Fruit fly (Drosophila melanogaster) whole organism, embryonic: ENCODE measurements around the gene mRpL48.

Source experiments
- CG10431 ChIP-seq: fragments of 200-800 bp; sonication (Bioruptor generic); optimal IDR thresholded peaks from 3 replicates; lab custom pipeline; 2018; ENCODE audit warnings: missing biosample characterization, mild to moderate bottlenecking, missing genetic modification characterization
- CG12769 ChIP-seq: fragments of 200-800 bp; sonication (Bioruptor generic); optimal IDR thresholded peaks from 2 replicates; lab custom pipeline; 2019; ENCODE audit warnings: missing biosample characterization, mild to moderate bottlenecking, missing genetic modification characterization, moderate library complexity
- CG14667 ChIP-seq: fragments of 200-800 bp; sonication (Bioruptor generic); IDR thresholded peaks from 2 replicates; pipeline ENCODE4 v1.3.6; 2022; ENCODE audit warnings: missing biosample characterization, missing genetic modification characterization
- CG15011 ChIP-seq: fragments of 200-800 bp; sonication (Bioruptor generic); optimal IDR thresholded peaks from 3 replicates; lab custom pipeline; 2018; ENCODE audit warnings: missing biosample characterization, mild to moderate bottlenecking, missing genetic modification characterization
- CG16779 ChIP-seq: fragments of 200-800 bp; sonication (Bioruptor generic); IDR thresholded peaks from 2 replicates; pipeline ENCODE4 v1.3.6; 2022; ENCODE audit warnings: missing biosample characterization, missing genetic modification characterization
- CG16813 ChIP-seq: fragments of 200-800 bp; sonication (Bioruptor generic); IDR thresholded peaks from 3 replicates; pipeline ENCODE4 v1.3.6; 2022; ENCODE audit warnings: missing biosample characterization, missing genetic modification characterization; ENCODE audit not compliant: partially characterized antibody
- CG18011 ChIP-seq: fragments of 200-800 bp; sonication (Bioruptor generic); optimal IDR thresholded peaks from 2 replicates; lab custom pipeline; 2017; ENCODE audit warnings: missing biosample characterization, missing genetic modification characterization, mild to moderate bottlenecking, moderate library complexity, missing genotype
- CG18599 ChIP-seq: fragments of 200-800 bp; sonication (Bioruptor generic); optimal IDR thresholded peaks from 3 replicates; lab custom pipeline; 2017; ENCODE audit warnings: missing biosample characterization, missing genetic modification characterization, mild to moderate bottlenecking, moderate library complexity, missing genetic modification reagents
- CG2129 ChIP-seq: fragments of 200-800 bp; sonication (Bioruptor generic); IDR thresholded peaks from 2 replicates; pipeline ENCODE4 v1.3.6; 2022; ENCODE audit warnings: missing biosample characterization, missing genetic modification characterization; ENCODE audit not compliant: partially characterized antibody
- CG3065 ChIP-seq: fragments of 200-800 bp; sonication (Bioruptor generic); optimal IDR thresholded peaks from 2 replicates; lab custom pipeline; 2016; ENCODE audit warnings: missing biosample characterization, missing genetic modification characterization
- CG34376 ChIP-seq: fragments of 200-800 bp; sonication (Bioruptor generic); optimal IDR thresholded peaks from 2 replicates; lab custom pipeline; 2018; ENCODE audit warnings: missing biosample characterization, mild to moderate bottlenecking, missing genetic modification characterization
- CG42726 ChIP-seq: fragments of 200-800 bp; sonication (Bioruptor generic); IDR thresholded peaks from 2 replicates; pipeline ENCODE4 v1.3.6; 2022; ENCODE audit warnings: missing biosample characterization, missing genetic modification characterization; ENCODE audit not compliant: partially characterized antibody
- CG6272 ChIP-seq: fragments of 200-800 bp; sonication (Bioruptor generic); IDR thresholded peaks from 2 replicates; pipeline ENCODE4 v1.3.6; 2022; ENCODE audit warnings: missing biosample characterization, missing genetic modification characterization
- CG7271 ChIP-seq: fragments of 200-800 bp; sonication (Bioruptor generic); optimal IDR thresholded peaks from 2 replicates; lab custom pipeline; 2018; ENCODE audit warnings: missing biosample characterization, mild to moderate bottlenecking, missing genetic modification characterization, moderate library complexity
- CG8388 ChIP-seq: fragments of 200-800 bp; sonication (Bioruptor generic); optimal IDR thresholded peaks from 2 replicates; lab custom pipeline; 2019; ENCODE audit warnings: missing biosample characterization, mild to moderate bottlenecking, missing genetic modification characterization, moderate library complexity
- CG9797 ChIP-seq: fragments of 200-800 bp; sonication (Bioruptor generic); optimal IDR thresholded peaks from 3 replicates; lab custom pipeline; 2018; ENCODE audit warnings: missing biosample characterization, mild to moderate bottlenecking, missing genetic modification characterization
- CrebB ChIP-seq: fragments of 200-800 bp; sonication (Bioruptor generic); optimal IDR thresholded peaks from 3 replicates; lab custom pipeline; 2018; ENCODE audit warnings: missing biosample characterization, mild to moderate bottlenecking, missing genetic modification characterization
- Dll ChIP-seq: fragments of 200-800 bp; sonication (Bioruptor generic); IDR thresholded peaks from 4 replicates; pipeline ENCODE4 v1.3.6; 2022; ENCODE audit warnings: missing biosample characterization, missing genetic modification characterization; ENCODE audit not compliant: partially characterized antibody
- Dp ChIP-seq: fragments of 200-800 bp; sonication (Bioruptor generic); optimal IDR thresholded peaks from 2 replicates; lab custom pipeline; 2018; ENCODE audit warnings: missing biosample characterization, mild to moderate bottlenecking, missing genetic modification characterization, moderate library complexity
- E2f2 ChIP-seq: fragments of 200-800 bp; sonication (Bioruptor generic); IDR thresholded peaks from 2 replicates; pipeline ENCODE4 v1.3.6; 2022; ENCODE audit warnings: missing biosample characterization, missing genetic modification characterization
- Eip74EF ChIP-seq, 2 experiments: fragments of 200-800 bp in 1 of 2; fragments of >200 bp in 1 of 2; sonication (Bioruptor generic) in 1 of 2; optimal IDR thresholded peaks; 2 replicates each; lab custom pipeline; 2017 to 2019; ENCODE audit warnings: missing biosample characterization in 2 of 2, missing genetic modification characterization in 2 of 2, mild to moderate bottlenecking in 1 of 2, moderate library complexity in 1 of 2
- GATAe ChIP-seq: fragments of 200-800 bp; sonication (Bioruptor generic); conservative IDR thresholded peaks from 2 replicates; pipeline ENCODE4 v1.3.6; 2022; ENCODE audit warnings: missing biosample characterization, missing genetic modification characterization
- HLH3B ChIP-seq: fragments of 200-800 bp; sonication (Bioruptor generic); IDR thresholded peaks from 2 replicates; pipeline ENCODE4 v1.3.6; 2022; ENCODE audit warnings: missing biosample characterization, missing genetic modification characterization
- HLH4C ChIP-seq: fragments of 200-800 bp; sonication (Bioruptor generic); IDR thresholded peaks from 3 replicates; pipeline ENCODE4 v1.3.6; 2022; ENCODE audit warnings: missing biosample characterization, missing genetic modification characterization; ENCODE audit not compliant: partially characterized antibody
- HLH54F ChIP-seq: fragments of 200-800 bp; sonication (Bioruptor generic); optimal IDR thresholded peaks from 3 replicates; lab custom pipeline; 2016; ENCODE audit warnings: missing biosample characterization, missing genetic modification characterization
- Lim3 ChIP-seq: fragments of 200-800 bp; sonication (Bioruptor generic); IDR thresholded peaks from 2 replicates; pipeline ENCODE4 v1.3.6; 2022; ENCODE audit warnings: missing biosample characterization, missing genetic modification characterization
- Mrtf ChIP-seq: fragments of 200-800 bp; sonication (Bioruptor generic); IDR thresholded peaks from 3 replicates; pipeline ENCODE4 v1.3.6; 2022; ENCODE audit warnings: missing biosample characterization, missing genetic modification characterization
- Myb ChIP-seq: fragments of 200-800 bp; sonication (Bioruptor generic); optimal IDR thresholded peaks from 2 replicates; lab custom pipeline; 2016; ENCODE audit warnings: missing biosample characterization, missing genetic modification characterization
- NK7.1 ChIP-seq: fragments of 200-800 bp; sonication (Bioruptor generic); optimal IDR thresholded peaks from 3 replicates; lab custom pipeline; 2016; ENCODE audit warnings: missing biosample characterization, missing genetic modification characterization
- Opbp ChIP-seq: fragments of 200-800 bp; sonication (Bioruptor generic); IDR thresholded peaks from 3 replicates; pipeline ENCODE4 v1.3.6; 2022; ENCODE audit warnings: missing biosample characterization, missing genetic modification characterization; ENCODE audit not compliant: partially characterized antibody
- Pdp1 ChIP-seq, 2 experiments: fragments of 200-800 bp; sonication (Bioruptor generic); optimal IDR thresholded peaks; 3 replicates each; lab custom pipeline; 2016; ENCODE audit warnings: missing biosample characterization in 2 of 2, missing genetic modification characterization in 2 of 2, mild to moderate bottlenecking in 1 of 2, moderate library complexity in 1 of 2
- Sin3A ChIP-seq: fragments of >200 bp; optimal IDR thresholded peaks from 2 replicates; lab custom pipeline; 2018
- Sry-δ ChIP-seq: fragments of 200-800 bp; sonication (Bioruptor generic); optimal IDR thresholded peaks from 2 replicates; lab custom pipeline; 2016; ENCODE audit warnings: missing biosample characterization, missing genetic modification characterization
- Ssrp ChIP-seq: fragments of 200-800 bp; sonication (Bioruptor generic); optimal IDR thresholded peaks from 2 replicates; lab custom pipeline; 2018; ENCODE audit warnings: missing biosample characterization, mild to moderate bottlenecking, missing genetic modification characterization, moderate library complexity
- al ChIP-seq: fragments of 200-800 bp; sonication (Bioruptor generic); IDR thresholded peaks from 2 replicates; pipeline ENCODE4 v1.3.6; 2022; ENCODE audit warnings: missing biosample characterization, missing genetic modification characterization
- crol ChIP-seq: fragments of 200-800 bp; sonication (Bioruptor generic); IDR thresholded peaks from 2 replicates; pipeline ENCODE4 v1.3.6; 2022; ENCODE audit warnings: missing biosample characterization, missing genetic modification characterization
- da ChIP-seq: fragments of 200-800 bp; sonication (Bioruptor generic); optimal IDR thresholded peaks from 2 replicates; lab custom pipeline; 2016; ENCODE audit warnings: missing biosample characterization, missing genetic modification characterization
- gsb-n ChIP-seq: fragments of 200-800 bp; sonication (Bioruptor generic); optimal IDR thresholded peaks from 3 replicates; lab custom pipeline; 2018; ENCODE audit warnings: missing biosample characterization, mild to moderate bottlenecking, missing genetic modification characterization
- hbn ChIP-seq: fragments of 200-800 bp; sonication (Bioruptor generic); IDR thresholded peaks from 2 replicates; pipeline ENCODE4 v1.3.6; 2022; ENCODE audit warnings: missing biosample characterization, missing genetic modification characterization; ENCODE audit not compliant: partially characterized antibody
- inv ChIP-seq: fragments of 200-800 bp; sonication (Bioruptor generic); IDR thresholded peaks from 2 replicates; pipeline ENCODE4 v1.3.6; 2022; ENCODE audit warnings: missing biosample characterization, missing genetic modification characterization; ENCODE audit not compliant: partially characterized antibody
- mirr ChIP-seq: fragments of 200-800 bp; sonication (Bioruptor generic); optimal IDR thresholded peaks from 3 replicates; lab custom pipeline; 2018; ENCODE audit warnings: missing biosample characterization, mild to moderate bottlenecking, missing genetic modification characterization
- otp ChIP-seq: fragments of 200-800 bp; sonication (Bioruptor generic); IDR thresholded peaks from 3 replicates; pipeline ENCODE4, ENCODE4 v1.3.6; 2022; ENCODE audit warnings: missing biosample characterization, missing genetic modification characterization
- pan ChIP-seq, 4 experiments: fragments of >200 bp in 3 of 4; fragments of 200-800 bp in 1 of 4; sonication (Bioruptor generic) in 1 of 4; optimal IDR thresholded peaks in 3 of 4; IDR thresholded peaks in 1 of 4; 2 replicates each; pipeline versions ENCODE4 v1.3.6 to Lab custom; 2017 to 2022; ENCODE audit warnings: missing biosample characterization in 2 of 4, missing genetic modification characterization in 2 of 4, mixed read lengths in 1 of 4
- pnt ChIP-seq: fragments of 200-800 bp; sonication (Bioruptor generic); optimal IDR thresholded peaks from 3 replicates; lab custom pipeline; 2016; ENCODE audit warnings: missing biosample characterization, missing genetic modification characterization
- repo ChIP-seq: fragments of 200-800 bp; sonication (Bioruptor generic); optimal IDR thresholded peaks from 2 replicates; lab custom pipeline; 2016; ENCODE audit warnings: missing biosample characterization, missing genetic modification characterization
- rib ChIP-seq: fragments of 200-800 bp; sonication (Bioruptor generic); IDR thresholded peaks from 2 replicates; pipeline ENCODE4 v1.3.6; 2022; ENCODE audit warnings: missing biosample characterization, missing genetic modification characterization
- sug ChIP-seq: fragments of 200-800 bp; optimal IDR thresholded peaks from 2 replicates; lab custom pipeline; 2019; ENCODE audit warnings: missing biosample characterization, mild to moderate bottlenecking, missing genetic modification characterization, moderate library complexity
- tna ChIP-seq: fragments of 200-800 bp; sonication (Bioruptor generic); IDR thresholded peaks from 2 replicates; pipeline ENCODE4 v1.3.6; 2022; ENCODE audit warnings: missing biosample characterization, missing genetic modification characterization; ENCODE audit not compliant: partially characterized antibody
- ttk ChIP-seq: fragments of 200-800 bp; sonication (Bioruptor generic); IDR thresholded peaks from 2 replicates; pipeline ENCODE4 v2.1.2; 2022; ENCODE audit warnings: missing biosample characterization, missing genetic modification characterization
- zen2 ChIP-seq: fragments of 200-800 bp; sonication (Bioruptor generic); IDR thresholded peaks from 3 replicates; pipeline ENCODE4 v1.3.6; 2022; ENCODE audit warnings: missing biosample characterization, missing genetic modification characterization; ENCODE audit not compliant: partially characterized antibody

mRpL48 gene

DNA sequence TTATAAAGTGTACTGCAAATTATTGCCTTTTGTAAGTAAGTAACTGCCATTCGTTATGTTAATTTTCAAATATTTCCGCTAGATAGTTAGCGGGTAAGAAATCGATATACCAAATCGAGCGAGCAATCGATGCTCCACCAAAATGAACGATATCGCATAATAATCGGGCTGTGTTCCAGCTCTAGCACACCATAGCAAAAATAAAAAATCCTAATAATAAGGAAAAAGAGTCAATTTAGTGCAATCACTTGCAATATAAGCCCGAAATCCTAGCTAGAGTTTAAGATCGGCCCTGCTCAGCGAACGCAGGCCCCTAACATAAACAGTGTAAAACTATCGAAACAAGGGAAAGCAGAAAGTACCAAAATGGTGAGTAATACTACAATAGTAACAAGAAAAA is 5.5 kb upstream of the mRpL48 start, which contains the start of gene cpb (continued):
- TF ChIP-seq mirr = no peak
- TF ChIP-seq CG12769 (tag; lab: Kevin White, UChicago) = no peak
- peak; percentile 5 for TF ChIP-seq sug
- no peak for TF ChIP-seq CG15011 (GFP tag; lab: Kevin White, UChicago)
- TF ChIP-seq NK7.1 (GFP tag; lab: Kevin White, UChicago) = no peak
- TF ChIP-seq crol (GFP tag; lab: Robert Waterston, UW) = no peak
- TF ChIP-seq al = no peak
- TF ChIP-seq pnt (GFP tag; lab: Kevin White, UChicago) = no peak
- TF ChIP-seq CG18599 (GFP tag; lab: Kevin White, UChicago) = no peak
- TF ChIP-seq CG14667 (GFP tag; lab: Robert Waterston, UW) = no peak
- TF ChIP-seq ttk = no peak
- no peak for TF ChIP-seq Lim3 (GFP tag; lab: Robert Waterston, UW)
- no peak for TF ChIP-seq gsb-n (tag; lab: Kevin White, UChicago)
- TF ChIP-seq CG6272 = no peak
- no peak for TF ChIP-seq Eip74EF (GFP tag; optimal IDR thresholded peaks at IDR 0.05; lab: Kevin White, UChicago)
- no peak for TF ChIP-seq Ssrp (tag; lab: Kevin White, UChicago)
- no peak for TF ChIP-seq CG8388 (GFP tag; lab: Kevin White, UChicago)
- no peak for TF ChIP-seq GATAe
- TF ChIP-seq Opbp (GFP tag; lab: Robert Waterston, UW) = peak; percentile 93
- peak; percentile 39 for TF ChIP-seq Sin3A (lab: Kevin White, UChicago)
- no peak for TF ChIP-seq CG3065
- no peak for TF ChIP-seq pan (optimal IDR thresholded peaks at IDR 0.05; lab: Kevin White, UChicago)
- TF ChIP-seq pan (GFP tag; optimal IDR thresholded peaks at IDR 0.05 in 1 of 2, IDR thresholded peaks at IDR 0.05 in 1 of 2) = no peak
- peak in 1 of 2 experiments; percentile 15 for TF ChIP-seq Pdp1 (GFP tag; optimal IDR thresholded peaks at IDR 0.05; lab: Kevin White, UChicago)
- peak; percentile 86 for TF ChIP-seq hbn (GFP tag; lab: Robert Waterston, UW)
- TF ChIP-seq Dp (GFP tag; lab: Kevin White, UChicago) = peak; percentile 86
- TF ChIP-seq HLH4C (GFP tag; lab: Robert Waterston, UW) = peak; percentile 93
- TF ChIP-seq CG2129 (GFP tag; lab: Robert Waterston, UW) = peak; percentile 78
- peak; percentile 1 for TF ChIP-seq CG9797 (GFP tag; lab: Kevin White, UChicago)
- TF ChIP-seq CG10431 (GFP tag; lab: Kevin White, UChicago) = no peak
- TF ChIP-seq CG34376 (GFP tag; lab: Kevin White, UChicago) = no peak
- peak; percentile 93 for TF ChIP-seq E2f2 (GFP tag; lab: Robert Waterston, UW)
- no peak for TF ChIP-seq CG18011 (GFP tag; lab: Kevin White, UChicago)
- peak; percentile 91 for TF ChIP-seq tna (GFP tag; lab: Robert Waterston, UW)
- TF ChIP-seq CG42726 (GFP tag; lab: Robert Waterston, UW) = peak; percentile 88
- no peak for TF ChIP-seq rib (GFP tag; lab: Robert Waterston, UW)
- peak; percentile 88; the same call in 2 of the 3 replicates for TF ChIP-seq zen2
- TF ChIP-seq Dll (GFP tag; lab: Robert Waterston, UW) = peak; percentile 88
- TF ChIP-seq Sry-δ (GFP tag; lab: Kevin White, UChicago) = peak; percentile 92
- no peak for TF ChIP-seq da (GFP tag; lab: Kevin White, UChicago)
- no peak for TF ChIP-seq repo
- TF ChIP-seq inv (GFP tag; lab: Robert Waterston, UW) = peak; percentile 85
- TF ChIP-seq CG7271 = no peak
- TF ChIP-seq HLH3B (GFP tag; lab: Robert Waterston, UW) = no peak
- TF ChIP-seq otp (GFP tag; lab: Robert Waterston, UW) = no peak
- no peak for TF ChIP-seq HLH54F
- peak; percentile 84 for TF ChIP-seq CG16813 (GFP tag; lab: Robert Waterston, UW)
- no peak for TF ChIP-seq CrebB (tag; lab: Kevin White, UChicago)
- TF ChIP-seq Myb = peak; percentile 88
- no peak for TF ChIP-seq Mrtf (GFP tag; lab: Robert Waterston, UW)
- no peak for TF ChIP-seq CG16779 (GFP tag; lab: Robert Waterston, UW)
